Worm (Caenorhabditis elegans) whole organism, late embryonic: ENCODE data around the gene T28A8.6.

ENCODE experiments used
- C08G9.2 ChIP-seq: sonication (generic microtip); optimal IDR thresholded peaks from 2 replicates; lab custom pipeline; 2016; ENCODE audit warnings: mild to moderate bottlenecking, missing genetic modification characterization, moderate library complexity, missing compliant biosample characterization
- C38D4.7 ChIP-seq: fragments of 200-800 bp; sonication (Bioruptor generic); optimal IDR thresholded peaks from 2 replicates; lab custom pipeline; 2018; ENCODE audit warnings: mild to moderate bottlenecking, missing genetic modification characterization, moderate library complexity, missing compliant biosample characterization
- F13H6.1 ChIP-seq: sonication (generic microtip); optimal IDR thresholded peaks from 2 replicates; lab custom pipeline; 2016; ENCODE audit warnings: missing genetic modification characterization, missing compliant biosample characterization
- T23F11.4 ChIP-seq: fragments of 200-800 bp; sonication (Bioruptor generic); optimal IDR thresholded peaks from 2 replicates; lab custom pipeline; 2018; ENCODE audit warnings: mild to moderate bottlenecking, missing genetic modification characterization, missing compliant biosample characterization
- ahr-1 ChIP-seq: sonication (generic microtip); optimal IDR thresholded peaks from 2 replicates; lab custom pipeline; 2016; ENCODE audit warnings: missing genetic modification characterization, missing compliant biosample characterization
- ama-1 ChIP-seq: fragments of 150-350 bp; optimal IDR thresholded peaks from 2 replicates; lab custom pipeline; 2014
- ceh-2 ChIP-seq: sonication (generic microtip); optimal IDR thresholded peaks from 2 replicates; lab custom pipeline; 2016; ENCODE audit warnings: missing genotype, missing genetic modification characterization, missing compliant biosample characterization
- ceh-22 ChIP-seq: sonication (generic microtip); optimal IDR thresholded peaks from 2 replicates; lab custom pipeline; 2017; ENCODE audit warnings: missing biosample characterization, missing genetic modification characterization
- ceh-24 ChIP-seq: sonication (generic microtip); optimal IDR thresholded peaks from 2 replicates; lab custom pipeline; 2016; ENCODE audit warnings: mild to moderate bottlenecking, missing genetic modification characterization, missing compliant biosample characterization
- ceh-30 ChIP-seq: fragments of 150-350 bp; optimal IDR thresholded peaks from 2 replicates; lab custom pipeline; 2014; ENCODE audit warnings: missing biosample characterization, missing genetic modification characterization
- ceh-34 ChIP-seq: sonication (generic microtip); optimal IDR thresholded peaks from 2 replicates; lab custom pipeline; 2016; ENCODE audit warnings: mild to moderate bottlenecking, missing genetic modification characterization, missing compliant biosample characterization
- ceh-48 ChIP-seq: sonication (generic microtip); optimal IDR thresholded peaks from 2 replicates; lab custom pipeline; 2016; ENCODE audit warnings: missing genetic modification characterization, inconsistent platforms, missing compliant biosample characterization
- dmd-4 ChIP-seq: sonication (generic microtip); optimal IDR thresholded peaks from 2 replicates; lab custom pipeline; 2016; ENCODE audit warnings: borderline replicate concordance, missing genetic modification characterization, missing compliant biosample characterization
- dve-1 ChIP-seq: sonication (generic microtip); optimal IDR thresholded peaks from 2 replicates; lab custom pipeline; 2017; ENCODE audit warnings: antibody characterized with exemption, mild to moderate bottlenecking, missing genetic modification characterization, missing compliant biosample characterization
- elt-2 ChIP-seq: sonication (generic microtip); optimal IDR thresholded peaks from 2 replicates; lab custom pipeline; 2016; ENCODE audit warnings: missing genetic modification reagents, missing genetic modification characterization, missing compliant biosample characterization
- eyg-1 ChIP-seq: sonication (generic microtip); optimal IDR thresholded peaks from 2 replicates; lab custom pipeline; 2016; ENCODE audit warnings: missing genotype, missing genetic modification characterization, missing compliant biosample characterization
- fkh-10 ChIP-seq: fragments of 150-350 bp; optimal IDR thresholded peaks from 2 replicates; lab custom pipeline; 2014; ENCODE audit warnings: missing biosample characterization, missing genetic modification reagents, missing genetic modification characterization
- fkh-6 ChIP-seq: sonication (generic microtip); optimal IDR thresholded peaks from 2 replicates; lab custom pipeline; 2016; ENCODE audit warnings: missing genetic modification characterization, missing compliant biosample characterization
- gmeb-2 ChIP-seq: sonication (generic microtip); optimal IDR thresholded peaks from 2 replicates; lab custom pipeline; 2016; ENCODE audit warnings: missing genetic modification characterization, inconsistent platforms, missing compliant biosample characterization
- hlh-13 ChIP-seq: fragments of 200-800 bp; sonication (Bioruptor generic); optimal IDR thresholded peaks from 2 replicates; lab custom pipeline; 2018; ENCODE audit warnings: mild to moderate bottlenecking, missing genetic modification characterization, missing compliant biosample characterization
- hlh-15 ChIP-seq: sonication (generic microtip); optimal IDR thresholded peaks from 2 replicates; lab custom pipeline; 2016; ENCODE audit warnings: missing genetic modification characterization, missing compliant biosample characterization
- hlh-30 ChIP-seq: sonication (generic microtip); optimal IDR thresholded peaks from 2 replicates; lab custom pipeline; 2017; ENCODE audit warnings: antibody characterized with exemption, missing genetic modification characterization, missing compliant biosample characterization; ENCODE audit not compliant: insufficient read depth
- hlh-8 ChIP-seq: sonication (generic microtip); optimal IDR thresholded peaks from 2 replicates; lab custom pipeline; 2016; ENCODE audit warnings: missing genotype, missing genetic modification characterization, missing compliant biosample characterization
- lim-6 ChIP-seq: sonication (generic microtip); optimal IDR thresholded peaks from 2 replicates; lab custom pipeline; 2016; ENCODE audit warnings: missing genetic modification characterization, missing compliant biosample characterization
- lin-11 ChIP-seq: fragments of 200-800 bp; sonication (Bioruptor generic); optimal IDR thresholded peaks from 2 replicates; lab custom pipeline; 2018; ENCODE audit warnings: mild to moderate bottlenecking, missing genetic modification characterization, missing compliant biosample characterization
- mec-3 ChIP-seq: sonication (generic microtip); optimal IDR thresholded peaks from 2 replicates; lab custom pipeline; 2016; ENCODE audit warnings: borderline replicate concordance, missing genetic modification characterization, missing compliant biosample characterization
- nhr-11 ChIP-seq: fragments of 150-350 bp; optimal IDR thresholded peaks from 2 replicates; lab custom pipeline; 2014; ENCODE audit warnings: missing biosample characterization, missing genetic modification characterization
- nhr-232 ChIP-seq: sonication (generic microtip); optimal IDR thresholded peaks from 2 replicates; lab custom pipeline; 2016; ENCODE audit warnings: missing genetic modification characterization, missing compliant biosample characterization
- odd-2 ChIP-seq: sonication (generic microtip); optimal IDR thresholded peaks from 2 replicates; lab custom pipeline; 2017; ENCODE audit warnings: antibody characterized with exemption, mild to moderate bottlenecking, missing genetic modification characterization, missing compliant biosample characterization
- pag-3 ChIP-seq: sonication (generic microtip); optimal IDR thresholded peaks from 2 replicates; lab custom pipeline; 2016; ENCODE audit warnings: missing compliant biosample characterization, missing genetic modification characterization, borderline replicate concordance
- pax-1 ChIP-seq: fragments of 150-350 bp; optimal IDR thresholded peaks from 2 replicates; lab custom pipeline; 2014; ENCODE audit warnings: missing biosample characterization, missing genetic modification characterization
- pqm-1 ChIP-seq: sonication (generic microtip); optimal IDR thresholded peaks from 2 replicates; lab custom pipeline; 2016; ENCODE audit warnings: missing genetic modification characterization, missing compliant biosample characterization
- ref-2 ChIP-seq: sonication (generic microtip); optimal IDR thresholded peaks from 2 replicates; lab custom pipeline; 2016; ENCODE audit warnings: missing genetic modification characterization, missing compliant biosample characterization
- rnt-1 ChIP-seq: sonication (generic microtip); optimal IDR thresholded peaks from 2 replicates; lab custom pipeline; 2016; ENCODE audit warnings: missing genetic modification characterization, missing compliant biosample characterization
- sox-2 ChIP-seq: fragments of 200-800 bp; sonication (Bioruptor generic); IDR thresholded peaks from 2 replicates; pipeline ENCODE4 v1.3.6; 2022; ENCODE audit warnings: missing genetic modification reagents, missing genetic modification characterization, missing compliant biosample characterization
- sox-4 ChIP-seq: sonication (generic microtip); optimal IDR thresholded peaks from 2 replicates; lab custom pipeline; 2017; ENCODE audit warnings: mild to moderate bottlenecking, missing genetic modification characterization, inconsistent platforms, missing compliant biosample characterization
- syd-9 ChIP-seq: sonication (generic microtip); optimal IDR thresholded peaks from 2 replicates; lab custom pipeline; 2016; ENCODE audit warnings: mild to moderate bottlenecking, missing genetic modification characterization, moderate library complexity, missing compliant biosample characterization
- tbx-2 ChIP-seq: sonication (generic microtip); optimal IDR thresholded peaks from 2 replicates; lab custom pipeline; 2016; ENCODE audit warnings: missing genetic modification characterization, missing compliant biosample characterization
- tbx-7 ChIP-seq: sonication (generic microtip); optimal IDR thresholded peaks from 2 replicates; lab custom pipeline; 2016; ENCODE audit warnings: missing genotype, missing genetic modification characterization, missing compliant biosample characterization
- unc-3 ChIP-seq, 2 experiments: fragments of 200-800 bp in 1 of 2; sonication (Bioruptor generic) in 1 of 2; sonication (generic microtip) in 1 of 2; conservative IDR thresholded peaks in 1 of 2; optimal IDR thresholded peaks in 1 of 2; 2 replicates each; pipeline versions ENCODE4 v1.3.6 to Lab custom; 2016 to 2022; ENCODE audit warnings: missing compliant biosample characterization in 2 of 2, missing genetic modification characterization in 2 of 2, missing genetic modification reagents in 1 of 2
- unc-55 ChIP-seq: sonication (generic microtip); optimal IDR thresholded peaks from 2 replicates; lab custom pipeline; 2017; ENCODE audit warnings: missing biosample characterization, missing genetic modification reagents, missing genetic modification characterization
- zip-5 ChIP-seq: sonication (generic microtip); optimal IDR thresholded peaks from 2 replicates; lab custom pipeline; 2016; ENCODE audit warnings: missing genetic modification characterization, missing compliant biosample characterization

Gene T28A8.6

ce11 chrIII:13535735-13536390 lies 36.9 kb downstream of the T28A8.6 start:
- TF ChIP-seq dve-1 (no peak), tbx-7 (tag; lab: Kevin White, UChicago) (no peak), lim-6 (tag; lab: Kevin White, UChicago) (no peak), pqm-1 (tag; lab: Kevin White, UChicago) (no peak), elt-2 (tag; lab: Kevin White, UChicago) (no peak), ceh-24 (tag; lab: Kevin White, UChicago) (no peak), ceh-48 (tag; lab: Kevin White, UChicago) (no peak), sox-2 (GFP tag; lab: Robert Waterston, UW) (no peak), C08G9.2 (tag; lab: Kevin White, UChicago) (no peak), odd-2 (tag; lab: Kevin White, UChicago) (no peak), sox-4 (tag; lab: Kevin White, UChicago) (no peak), hlh-8 (tag; lab: Kevin White, UChicago) (no peak), unc-55 (GFP tag; lab: Kevin White, UChicago) (no peak), C38D4.7 (no peak), zip-5 (no peak)

ce11 chrIII:13540791-13541190 lies 41.8 kb downstream of the T28A8.6 start:
- no peak for TF ChIP-seq T23F11.4 (GFP tag; lab: Kevin White, UChicago)
- no peak for TF ChIP-seq dmd-4 (tag; lab: Kevin White, UChicago)
- TF ChIP-seq fkh-6 (tag; lab: Kevin White, UChicago) = no peak
- TF ChIP-seq ceh-22 (tag; lab: Kevin White, UChicago) = no peak
- TF ChIP-seq F13H6.1 (tag; lab: Kevin White, UChicago) = no peak
- no peak for TF ChIP-seq fkh-10 (GFP tag; lab: Kevin White, UChicago)
- no peak for TF ChIP-seq sox-4 (tag; lab: Kevin White, UChicago)
- TF ChIP-seq elt-2 (tag; lab: Kevin White, UChicago) = no peak
- TF ChIP-seq ceh-30 (tag; lab: Kevin White, UChicago) = no peak
- TF ChIP-seq eyg-1 (tag; lab: Kevin White, UChicago) = no peak
- TF ChIP-seq pax-1 = no peak
- no peak for TF ChIP-seq ref-2 (tag; lab: Kevin White, UChicago)
- TF ChIP-seq syd-9 (tag; lab: Kevin White, UChicago) = no peak
- TF ChIP-seq nhr-11 (tag; lab: Kevin White, UChicago) = no peak
- no peak for TF ChIP-seq C08G9.2 (tag; lab: Kevin White, UChicago)
- TF ChIP-seq unc-3 (GFP tag; conservative IDR thresholded peaks at IDR 0.05; lab: Robert Waterston, UW) = no peak
- no peak for TF ChIP-seq unc-3 (tag; optimal IDR thresholded peaks at IDR 0.05; lab: Kevin White, UChicago)
- no peak for TF ChIP-seq unc-55 (GFP tag; lab: Kevin White, UChicago)
- no peak for TF ChIP-seq rnt-1
- TF ChIP-seq ceh-2 (tag; lab: Kevin White, UChicago) = no peak

- TF ChIP-seq hlh-15 (tag; lab: Kevin White, UChicago) = no peak
- no peak for TF ChIP-seq nhr-232 (tag; lab: Kevin White, UChicago)
- TF ChIP-seq tbx-7 (tag; lab: Kevin White, UChicago) = no peak
- TF ChIP-seq hlh-30 (tag; lab: Kevin White, UChicago) = peak; percentile 32
- no peak for TF ChIP-seq odd-2 (tag; lab: Kevin White, UChicago)
- peak; percentile 46 for TF ChIP-seq elt-2 (tag; lab: Kevin White, UChicago)
- TF ChIP-seq nhr-11 (tag; lab: Kevin White, UChicago) = no peak
- TF ChIP-seq, all 69 proteins: peak for 2
Observed at ce11 chrIII:13542458-13542857, 43.5 kb downstream of the T28A8.6 start.

- no peak for TF ChIP-seq gmeb-2 (tag; lab: Kevin White, UChicago)
- TF ChIP-seq hlh-13 (GFP tag; lab: Kevin White, UChicago) = no peak
- TF ChIP-seq ceh-34 (tag; lab: Kevin White, UChicago) = no peak
- no peak for TF ChIP-seq zip-5
- TF ChIP-seq mec-3 (tag; lab: Kevin White, UChicago) = no peak
- no peak for TF ChIP-seq fkh-6 (tag; lab: Kevin White, UChicago)
- TF ChIP-seq eyg-1 (tag; lab: Kevin White, UChicago) = no peak
- TF ChIP-seq tbx-2 = no peak
- TF ChIP-seq sox-4 (tag; lab: Kevin White, UChicago) = no peak
- no peak for TF ChIP-seq ahr-1 (tag; lab: Kevin White, UChicago)
- TF ChIP-seq lin-11 = no peak
- no peak for TF ChIP-seq hlh-30 (tag; lab: Kevin White, UChicago)
- TF ChIP-seq ama-1 = no peak
- TF ChIP-seq pag-3 (tag; lab: Kevin White, UChicago) = no peak
Observed at ce11 chrIII:13543434-13543833, 44.4 kb downstream of the T28A8.6 start, which contains the start of gene acs-5. acs-5 (minus strand) TSS chrIII:13543534.
